Fruit fly (Drosophila melanogaster) whole organism, embryonic: Measurements from ENCODE around the gene Chrac-14.
A peak's percentile ranks its signal among the peaks of the same experiment; 100 is the strongest.

Source experiments
- BEAF-32 ChIP-seq: fragments of 200-800 bp; sonication (Bioruptor generic); optimal IDR thresholded peaks from 3 replicates; lab custom pipeline; 2017; ENCODE audit warnings: missing biosample characterization, missing genetic modification characterization, mild to moderate bottlenecking, moderate library complexity, missing genetic modification reagents
- BtbVII ChIP-seq: fragments of 200-800 bp; sonication (Bioruptor generic); optimal IDR thresholded peaks from 3 replicates; lab custom pipeline; 2017; ENCODE audit warnings: missing biosample characterization, mild to moderate bottlenecking, missing genetic modification characterization
- Bteb2 ChIP-seq: fragments of 200-800 bp; sonication (Bioruptor generic); optimal IDR thresholded peaks from 2 replicates; lab custom pipeline; 2016; ENCODE audit warnings: missing biosample characterization, missing genetic modification characterization
- CG12104 ChIP-seq: fragments of 200-800 bp; sonication (Bioruptor generic); optimal IDR thresholded peaks from 3 replicates; lab custom pipeline; 2016; ENCODE audit warnings: missing biosample characterization, missing genetic modification characterization
- CG12659 ChIP-seq: fragments of 200-800 bp; sonication (Bioruptor generic); optimal IDR thresholded peaks from 3 replicates; lab custom pipeline; 2017; ENCODE audit warnings: mild to moderate bottlenecking, missing biosample characterization, missing genetic modification reagents, missing genetic modification characterization
- CG13287 ChIP-seq: fragments of 200-800 bp; sonication (Bioruptor generic); IDR thresholded peaks from 2 replicates; pipeline ENCODE4 v1.3.6; 2022; ENCODE audit warnings: missing biosample characterization, missing genetic modification characterization; ENCODE audit not compliant: partially characterized antibody
- CG13894 ChIP-seq: fragments of 200-800 bp; sonication (Bioruptor generic); optimal IDR thresholded peaks from 3 replicates; lab custom pipeline; 2018; ENCODE audit warnings: missing biosample characterization, mild to moderate bottlenecking, missing genetic modification characterization, moderate library complexity
- CG14441 ChIP-seq: fragments of 200-800 bp; sonication (Bioruptor generic); IDR thresholded peaks from 2 replicates; pipeline ENCODE4 v1.3.6; 2022; ENCODE audit warnings: missing biosample characterization, missing genetic modification characterization
- CG15479 ChIP-seq: fragments of 200-800 bp; sonication (Bioruptor generic); optimal IDR thresholded peaks from 3 replicates; lab custom pipeline; 2019; ENCODE audit warnings: missing biosample characterization, mild to moderate bottlenecking, missing genetic modification characterization, moderate library complexity
- CG17361 ChIP-seq: fragments of 200-800 bp; sonication (Bioruptor generic); IDR thresholded peaks from 3 replicates; pipeline ENCODE4 v1.3.6; 2022; ENCODE audit warnings: missing biosample characterization, missing genetic modification characterization
- CG2116 ChIP-seq: fragments of 200-800 bp; sonication (Bioruptor generic); optimal IDR thresholded peaks from 3 replicates; lab custom pipeline; 2018; ENCODE audit warnings: missing biosample characterization, mild to moderate bottlenecking, missing genetic modification characterization
- CG2875 ChIP-seq: fragments of 200-800 bp; sonication (Bioruptor generic); optimal IDR thresholded peaks from 2 replicates; lab custom pipeline; 2017; ENCODE audit warnings: missing biosample characterization, mild to moderate bottlenecking, missing genetic modification characterization, missing genetic modification reagents
- CG33557 ChIP-seq: fragments of 200-800 bp; sonication (Bioruptor generic); optimal IDR thresholded peaks from 2 replicates; lab custom pipeline; 2019; ENCODE audit warnings: missing biosample characterization, mild to moderate bottlenecking, missing genetic modification characterization, moderate library complexity
- CG6689 ChIP-seq: fragments of 200-800 bp; sonication (Bioruptor generic); IDR thresholded peaks from 2 replicates; pipeline ENCODE4 v1.3.6; 2022; ENCODE audit warnings: missing biosample characterization, missing genetic modification characterization
- CG7987 ChIP-seq: fragments of 200-800 bp; sonication (Bioruptor generic); optimal IDR thresholded peaks from 2 replicates; lab custom pipeline; 2018; ENCODE audit warnings: missing biosample characterization, mild to moderate bottlenecking, missing genetic modification characterization, moderate library complexity
- CG9797 ChIP-seq: fragments of 200-800 bp; sonication (Bioruptor generic); optimal IDR thresholded peaks from 3 replicates; lab custom pipeline; 2018; ENCODE audit warnings: missing biosample characterization, mild to moderate bottlenecking, missing genetic modification characterization
- E2f2 ChIP-seq: fragments of 200-800 bp; sonication (Bioruptor generic); IDR thresholded peaks from 2 replicates; pipeline ENCODE4 v1.3.6; 2022; ENCODE audit warnings: missing biosample characterization, missing genetic modification characterization
- ERR ChIP-seq: fragments of 200-800 bp; sonication (Bioruptor generic); optimal IDR thresholded peaks from 2 replicates; lab custom pipeline; 2016; ENCODE audit warnings: missing biosample characterization, missing genetic modification characterization
- Elba2 ChIP-seq: fragments of 200-800 bp; sonication (Bioruptor generic); optimal IDR thresholded peaks from 3 replicates; lab custom pipeline; 2016; ENCODE audit warnings: missing biosample characterization, missing genetic modification characterization
- Ets65A ChIP-seq: fragments of 200-800 bp; sonication (Bioruptor generic); peaks from one replicate; lab custom pipeline; 2016; ENCODE audit warnings: missing biosample characterization, missing genetic modification characterization
- H15 ChIP-seq: fragments of 200-800 bp; sonication (Bioruptor generic); IDR thresholded peaks from 3 replicates; pipeline ENCODE4 v1.3.6; 2022; ENCODE audit warnings: missing biosample characterization, missing genetic modification characterization
- HmgZ ChIP-seq: fragments of 200-800 bp; sonication (Bioruptor generic); optimal IDR thresholded peaks from 2 replicates; lab custom pipeline; 2018; ENCODE audit warnings: missing biosample characterization, mild to moderate bottlenecking, missing genetic modification characterization
- Hr78 ChIP-seq, 2 experiments: fragments of 200-800 bp in 1 of 2; fragments of >200 bp in 1 of 2; sonication (Bioruptor generic) in 1 of 2; optimal IDR thresholded peaks; 2 replicates each; lab custom pipeline; 2017 to 2019; ENCODE audit warnings: missing biosample characterization in 2 of 2, missing genetic modification characterization in 2 of 2, mild to moderate bottlenecking in 1 of 2, moderate library complexity in 1 of 2
- Meics ChIP-seq: fragments of 200-800 bp; sonication (Bioruptor generic); optimal IDR thresholded peaks from 2 replicates; lab custom pipeline; 2017; ENCODE audit warnings: missing biosample characterization, mild to moderate bottlenecking, missing genetic modification characterization
- Scr ChIP-seq: fragments of 200-800 bp; sonication (Bioruptor generic); IDR thresholded peaks from 2 replicates; pipeline ENCODE4 v1.3.6; 2022; ENCODE audit warnings: missing biosample characterization, missing genetic modification characterization; ENCODE audit not compliant: partially characterized antibody
- ac ChIP-seq: fragments of 200-800 bp; sonication (Bioruptor generic); optimal IDR thresholded peaks from 3 replicates; lab custom pipeline; 2017; ENCODE audit warnings: missing biosample characterization, mild to moderate bottlenecking, missing genetic modification characterization
- ara ChIP-seq: fragments of 200-800 bp; sonication (Bioruptor generic); IDR thresholded peaks from 2 replicates; pipeline ENCODE4 v1.3.6; 2022; ENCODE audit warnings: missing biosample characterization, missing genetic modification characterization
- ato ChIP-seq: fragments of 200-800 bp; sonication (Bioruptor generic); IDR thresholded peaks from 2 replicates; pipeline ENCODE4 v1.3.6; 2022; ENCODE audit warnings: missing biosample characterization, missing genetic modification characterization; ENCODE audit not compliant: partially characterized antibody
- bbx ChIP-seq: fragments of 200-800 bp; sonication (Bioruptor generic); IDR thresholded peaks from 2 replicates; pipeline ENCODE4 v1.3.6; 2022; ENCODE audit warnings: missing biosample characterization, missing genetic modification characterization; ENCODE audit not compliant: partially characterized antibody
- ci ChIP-seq: fragments of 200-800 bp; sonication (Bioruptor generic); IDR thresholded peaks from 3 replicates; pipeline ENCODE4 v1.3.6; 2022; ENCODE audit warnings: missing biosample characterization, missing genetic modification characterization
- dmrt11E ChIP-seq: fragments of 200-800 bp; sonication (Bioruptor generic); optimal IDR thresholded peaks from 3 replicates; lab custom pipeline; 2018; ENCODE audit warnings: missing biosample characterization, mild to moderate bottlenecking, missing genetic modification characterization, moderate library complexity
- dpn ChIP-seq, 2 experiments: fragments of 200-800 bp; sonication (Bioruptor generic); optimal IDR thresholded peaks; 3 replicates each; lab custom pipeline; 2016; ENCODE audit warnings: missing biosample characterization in 2 of 2, missing genetic modification characterization in 2 of 2
- fru ChIP-seq: fragments of >200 bp; optimal IDR thresholded peaks from 2 replicates; lab custom pipeline; 2017
- ind ChIP-seq: fragments of 200-800 bp; sonication (Bioruptor generic); optimal IDR thresholded peaks from 3 replicates; lab custom pipeline; 2016; ENCODE audit warnings: missing biosample characterization, missing genetic modification characterization
- jumu ChIP-seq: fragments of 200-800 bp; sonication (Bioruptor generic); optimal IDR thresholded peaks from 3 replicates; lab custom pipeline; 2016; ENCODE audit warnings: missing biosample characterization, missing genetic modification characterization
- knrl ChIP-seq: fragments of 200-800 bp; sonication (Bioruptor generic); IDR thresholded peaks from 3 replicates; pipeline ENCODE4 v1.3.6; 2022; ENCODE audit warnings: missing biosample characterization, missing genetic modification characterization; ENCODE audit not compliant: partially characterized antibody
- nerfin-2 ChIP-seq: fragments of 200-800 bp; sonication (Bioruptor generic); IDR thresholded peaks from 2 replicates; pipeline ENCODE4 v1.3.6; 2022; ENCODE audit warnings: missing biosample characterization, missing genetic modification characterization; ENCODE audit not compliant: partially characterized antibody
- odd ChIP-seq: fragments of 200-800 bp; sonication (Bioruptor generic); optimal IDR thresholded peaks from 2 replicates; lab custom pipeline; 2017; ENCODE audit warnings: missing biosample characterization, mild to moderate bottlenecking, missing genetic modification characterization
- prd ChIP-seq, 3 experiments: fragments of >200 bp in 2 of 3; fragments of 200-800 bp in 1 of 3; sonication (Bioruptor generic) in 1 of 3; optimal IDR thresholded peaks in 2 of 3; IDR thresholded peaks in 1 of 3; 2 replicates in 2 of 3; 3 replicates in 1 of 3; pipeline versions ENCODE4 v1.3.6 to Lab custom; 2017 to 2022; ENCODE audit warnings: missing biosample characterization in 1 of 3, missing genetic modification characterization in 1 of 3
- pzg ChIP-seq: fragments of 200-800 bp; sonication (Bioruptor generic); optimal IDR thresholded peaks from 3 replicates; lab custom pipeline; 2018; ENCODE audit warnings: missing biosample characterization, mild to moderate bottlenecking, missing genetic modification characterization, moderate library complexity
- sim ChIP-seq: fragments of 200-800 bp; sonication (Bioruptor generic); IDR thresholded peaks from 2 replicates; pipeline ENCODE4 v1.3.6; 2022; ENCODE audit warnings: missing biosample characterization, missing genetic modification characterization
- trem ChIP-seq: fragments of 200-800 bp; optimal IDR thresholded peaks from 3 replicates; lab custom pipeline; 2019; ENCODE audit warnings: missing biosample characterization, mild to moderate bottlenecking, missing genetic modification characterization, moderate library complexity
- tup ChIP-seq: fragments of 200-800 bp; sonication (Bioruptor generic); optimal IDR thresholded peaks from 2 replicates; lab custom pipeline; 2016; ENCODE audit warnings: missing biosample characterization, mild to moderate bottlenecking, missing genetic modification characterization, moderate library complexity

Gene Chrac-14

DNA sequence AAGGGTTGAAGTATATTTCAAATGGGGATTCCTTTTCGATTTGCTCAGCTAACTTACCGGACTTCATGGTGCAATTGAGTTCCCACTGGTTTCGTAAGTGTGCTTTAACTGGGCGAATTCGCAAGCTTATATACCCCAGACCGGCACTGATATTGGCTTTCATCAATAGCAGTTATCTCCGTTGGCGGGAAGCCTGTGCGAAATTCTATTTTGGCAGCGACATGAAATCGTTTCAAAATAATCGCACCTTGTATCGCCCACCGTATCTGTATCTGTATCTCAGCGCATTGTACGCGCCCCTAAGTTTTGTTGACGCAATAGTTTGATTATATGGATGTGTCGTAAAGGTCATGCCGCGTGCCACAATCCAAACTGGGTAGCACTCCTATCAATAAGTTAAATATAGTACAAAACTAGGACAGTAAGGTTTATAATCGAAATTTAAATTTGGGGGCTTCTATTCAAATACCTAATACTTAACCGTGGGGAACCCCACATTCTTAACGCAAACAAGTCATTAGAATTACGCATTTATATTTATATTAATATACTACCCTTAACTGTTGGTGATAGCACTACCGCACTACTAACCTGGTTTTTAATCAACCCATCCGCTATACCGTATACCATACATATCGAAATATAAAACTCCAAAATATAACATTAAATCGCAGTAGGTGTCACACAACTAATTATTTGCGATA is 41.1 kb upstream of the Chrac-14 start, which contains the start of the genes Peritrophin-15a and CG13385:
Peritrophin-15a (minus strand) TSS at position 101 of the 704 bp plus-strand sequence.
CG13385 (plus strand) TSS at position 654 of the 704 bp plus-strand sequence.
- no peak for TF ChIP-seq odd
- no peak for TF ChIP-seq ind (GFP tag; lab: Kevin White, UChicago)
- no peak for TF ChIP-seq prd (optimal IDR thresholded peaks at IDR 0.05; lab: Kevin White, UChicago)
- no peak for TF ChIP-seq prd (GFP tag; IDR thresholded peaks at IDR 0.05; lab: Robert Waterston, UW)
- TF ChIP-seq CG13894 = no peak
- TF ChIP-seq trem (tag; lab: Kevin White, UChicago) = no peak
- TF ChIP-seq ERR (GFP tag; lab: Kevin White, UChicago) = no peak
- TF ChIP-seq ci (GFP tag; lab: Robert Waterston, UW) = no peak
- TF ChIP-seq CG15479 (GFP tag; lab: Kevin White, UChicago) = no peak

- TF ChIP-seq Ets65A (GFP tag; lab: Kevin White, UChicago) = peak; percentile 22
- no peak for TF ChIP-seq Hr78 (GFP tag; optimal IDR thresholded peaks at IDR 0.05; lab: Kevin White, UChicago)
- TF ChIP-seq dmrt11E (tag; lab: Kevin White, UChicago) = no peak
- no peak for TF ChIP-seq tup (GFP tag; lab: Kevin White, UChicago)
- TF ChIP-seq prd (optimal IDR thresholded peaks at IDR 0.05; lab: Kevin White, UChicago) = no peak
- TF ChIP-seq prd (GFP tag; IDR thresholded peaks at IDR 0.05; lab: Robert Waterston, UW) = peak; percentile 7; the same call in 1 of the 3 replicates
Observed at dm6 chr2L:8398721-8399120, 38.5 kb upstream of the Chrac-14 start, which contains the start of gene CG13386. CG13386 (plus strand) TSS chr2L:8399021.

dm6 chr2L:8399863-8400598 is 37.2 kb upstream of the Chrac-14 start, which contains the start of gene CG31898:
CG31898 (plus strand) TSS chr2L:8400421.
- TF ChIP-seq jumu (GFP tag; lab: Kevin White, UChicago) (no peak), Elba2 (GFP tag; lab: Kevin White, UChicago) (no peak), HmgZ (tag; lab: Kevin White, UChicago) (no peak), E2f2 (GFP tag; lab: Robert Waterston, UW) (peak; percentile 94), CG2875 (GFP tag; lab: Kevin White, UChicago) (no peak), CG2116 (GFP tag; lab: Kevin White, UChicago) (peak; percentile 76), CG33557 (no peak), pzg (GFP tag; lab: Kevin White, UChicago) (peak; percentile 43), BEAF-32 (GFP tag; lab: Kevin White, UChicago) (peak; percentile 34), fru (lab: Kevin White, UChicago) (no peak), dpn (GFP tag; optimal IDR thresholded peaks at IDR 0.05; lab: Kevin White, UChicago) (no peak), CG9797 (GFP tag; lab: Kevin White, UChicago) (no peak), sim (no peak), bbx (GFP tag; lab: Robert Waterston, UW) (peak; percentile 9; the same call in 1 of the 2 replicates), H15 (no peak), CG13287 (GFP tag; lab: Robert Waterston, UW) (peak; percentile 31; the same call in 1 of the 2 replicates), CG12104 (GFP tag; lab: Kevin White, UChicago) (no peak), Bteb2 (GFP tag; lab: Kevin White, UChicago) (no peak), CG7987 (GFP tag; lab: Kevin White, UChicago) (no peak), ac (GFP tag; lab: Kevin White, UChicago) (no peak), CG14441 (GFP tag; lab: Robert Waterston, UW) (no peak), BtbVII (GFP tag; lab: Kevin White, UChicago) (no peak), knrl (GFP tag; lab: Robert Waterston, UW) (no peak), CG17361 (GFP tag; lab: Robert Waterston, UW) (0 out of 3 replicates have a peak, but pooled peaks have one; percentile 10), nerfin-2 (GFP tag; lab: Robert Waterston, UW) (peak; percentile 48; the same call in 1 of the 2 replicates), Scr (GFP tag; lab: Robert Waterston, UW) (peak; percentile 41; the same call in 1 of the 2 replicates), ara (GFP tag; lab: Robert Waterston, UW) (no peak), Meics (GFP tag; lab: Kevin White, UChicago) (no peak), ato (GFP tag; lab: Robert Waterston, UW) (no peak), CG6689 (GFP tag; lab: Robert Waterston, UW) (no peak), CG12659 (peak; percentile 1)
